Worm (Caenorhabditis elegans) whole organism, L4 larva: Measurements from ENCODE around the gene mig-39.

Experiments used
- F10B5.3 ChIP-seq: sonication (generic microtip); optimal IDR thresholded peaks from 2 replicates; lab custom pipeline; 2016; ENCODE audit warnings: mild to moderate bottlenecking, missing genetic modification characterization, missing compliant biosample characterization
- F26F4.8 ChIP-seq: fragments of 200-800 bp; sonication (Bioruptor generic); conservative IDR thresholded peaks from 2 replicates; pipeline ENCODE4 v1.3.6; 2022; ENCODE audit warnings: missing genetic modification characterization, missing compliant biosample characterization
- F37D6.2 ChIP-seq: sonication (generic microtip); optimal IDR thresholded peaks from 2 replicates; lab custom pipeline; 2016; ENCODE audit warnings: mild to moderate bottlenecking, missing genetic modification characterization, missing compliant biosample characterization
- R02D3.7 ChIP-seq: fragments of 150-350 bp; sonication (generic microtip); optimal IDR thresholded peaks from 3 replicates; lab custom pipeline; 2014; ENCODE audit warnings: missing biosample characterization, missing genetic modification characterization
- T20F7.1 ChIP-seq: fragments of 200-800 bp; sonication (Bioruptor generic); optimal IDR thresholded peaks from 2 replicates; lab custom pipeline; 2018; ENCODE audit warnings: mild to moderate bottlenecking, missing genetic modification characterization, missing compliant biosample characterization
- Y105C5A.15 ChIP-seq: fragments of 200-800 bp; sonication (Bioruptor generic); IDR thresholded peaks from 2 replicates; pipeline ENCODE4 v1.3.6; 2022; ENCODE audit warnings: missing genetic modification characterization, missing compliant biosample characterization
- Y48G9A.11 ChIP-seq: fragments of 200-800 bp; sonication (Bioruptor generic); IDR thresholded peaks from 2 replicates; pipeline ENCODE4 v1.3.6; 2022; ENCODE audit warnings: missing genetic modification reagents, missing genetic modification characterization, missing compliant biosample characterization
- Y75B8A.6 ChIP-seq: fragments of 200-800 bp; sonication (Bioruptor generic); IDR thresholded peaks from 2 replicates; pipeline ENCODE4 v1.3.6; 2022; ENCODE audit warnings: missing genetic modification reagents, missing genetic modification characterization, missing compliant biosample characterization
- aha-1 ChIP-seq: fragments of 150-350 bp; peaks from one replicate; lab custom pipeline; 2014; ENCODE audit warnings: missing biosample characterization, missing genetic modification characterization
- aly-2 ChIP-seq: sonication (generic microtip); optimal IDR thresholded peaks from 2 replicates; lab custom pipeline; 2018; ENCODE audit warnings: missing biosample characterization, missing genetic modification characterization
- ama-1 ChIP-seq: fragments of 150-350 bp; optimal IDR thresholded peaks from 2 replicates; lab custom pipeline; 2014; ENCODE audit warnings: inconsistent platforms, mixed read lengths
- ceh-82 ChIP-seq: sonication (generic microtip); optimal IDR thresholded peaks from 2 replicates; lab custom pipeline; 2017; ENCODE audit warnings: missing biosample characterization, missing genetic modification characterization
- ces-1 ChIP-seq: fragments of 150-350 bp; sonication (generic microtip); optimal IDR thresholded peaks from 4 replicates; lab custom pipeline; 2014; ENCODE audit warnings: missing biosample characterization, missing genetic modification reagents, missing genetic modification characterization
- ctbp-1 ChIP-seq: fragments of 200-800 bp; sonication (Bioruptor generic); IDR thresholded peaks from 2 replicates; pipeline ENCODE4 v1.3.6; 2022; ENCODE audit warnings: missing genetic modification reagents, missing genetic modification characterization, missing compliant biosample characterization
- daf-8 ChIP-seq: fragments of 200-800 bp; sonication (Bioruptor generic); IDR thresholded peaks from 2 replicates; pipeline ENCODE4 v1.3.6; 2022; ENCODE audit warnings: missing genetic modification characterization, missing compliant biosample characterization
- dmd-6 ChIP-seq: fragments of 200-800 bp; sonication (Bioruptor generic); IDR thresholded peaks from 2 replicates; pipeline ENCODE4 v1.3.6; 2022; ENCODE audit warnings: missing genetic modification reagents, missing genetic modification characterization, missing compliant biosample characterization
- dmd-8 ChIP-seq: fragments of 200-800 bp; sonication (Bioruptor generic); IDR thresholded peaks from 2 replicates; pipeline ENCODE4 v1.3.6; 2022; ENCODE audit warnings: missing genetic modification characterization, missing compliant biosample characterization
- dpl-1 ChIP-seq: fragments of 150-350 bp; optimal IDR thresholded peaks from 2 replicates; lab custom pipeline; 2014; ENCODE audit warnings: missing biosample characterization, missing genetic modification reagents, missing genetic modification characterization
- duxl-1 ChIP-seq: sonication (generic microtip); optimal IDR thresholded peaks from 2 replicates; lab custom pipeline; 2016; ENCODE audit warnings: mild to moderate bottlenecking, missing genetic modification characterization, moderate library complexity, missing compliant biosample characterization; ENCODE audit not compliant: poor library complexity
- dve-1 ChIP-seq: sonication (generic microtip); optimal IDR thresholded peaks from 2 replicates; lab custom pipeline; 2017; ENCODE audit warnings: antibody characterized with exemption, mild to moderate bottlenecking, missing genetic modification characterization, missing compliant biosample characterization; ENCODE audit not compliant: insufficient read depth
- egl-27 ChIP-seq: sonication (generic microtip); optimal IDR thresholded peaks from 3 replicates; lab custom pipeline; 2017; ENCODE audit warnings: missing biosample characterization, missing genetic modification reagents, missing genetic modification characterization
- fkh-10 ChIP-seq: fragments of 150-350 bp; optimal IDR thresholded peaks from 2 replicates; lab custom pipeline; 2014; ENCODE audit warnings: missing biosample characterization, missing genetic modification reagents, missing genetic modification characterization
- gei-8 ChIP-seq: fragments of 200-800 bp; sonication (Bioruptor generic); optimal IDR thresholded peaks from 2 replicates; lab custom pipeline; 2018; ENCODE audit warnings: mild to moderate bottlenecking, missing genetic modification characterization, missing compliant biosample characterization
- hlh-30 ChIP-seq: sonication (generic microtip); optimal IDR thresholded peaks from 2 replicates; lab custom pipeline; 2017; ENCODE audit warnings: antibody characterized with exemption, mild to moderate bottlenecking, missing genetic modification characterization, missing compliant biosample characterization; ENCODE audit not compliant: insufficient read depth
- hmg-1.1 ChIP-seq: fragments of 200-800 bp; sonication (Bioruptor generic); IDR thresholded peaks from 2 replicates; pipeline ENCODE4 v1.3.6; 2022; ENCODE audit warnings: missing genetic modification reagents, missing genetic modification characterization, missing compliant biosample characterization
- jun-1 ChIP-seq: fragments of 150-350 bp; optimal IDR thresholded peaks from 2 replicates; lab custom pipeline; 2014; ENCODE audit warnings: missing biosample characterization, missing genetic modification reagents, missing genetic modification characterization
- lim-7 ChIP-seq: fragments of 200-800 bp; sonication (Bioruptor generic); IDR thresholded peaks from 2 replicates; pipeline ENCODE4 v1.3.6; 2022; ENCODE audit warnings: missing genetic modification characterization, missing compliant biosample characterization
- lin-13 ChIP-seq: fragments of 150-350 bp; optimal IDR thresholded peaks from 2 replicates; lab custom pipeline; 2014; ENCODE audit warnings: missing biosample characterization, missing genetic modification reagents, missing genetic modification characterization
- lin-29 ChIP-seq: fragments of 200-800 bp; sonication (Bioruptor generic); IDR thresholded peaks from 2 replicates; pipeline ENCODE4 v1.3.6; 2022; ENCODE audit warnings: missing genetic modification reagents, missing genetic modification characterization, missing compliant biosample characterization
- lin-38 ChIP-seq: fragments of 200-800 bp; sonication (Bioruptor generic); IDR thresholded peaks from 2 replicates; pipeline ENCODE4 v1.3.6; 2022; ENCODE audit warnings: missing genetic modification reagents, missing genetic modification characterization, missing compliant biosample characterization
- lsy-2 ChIP-seq, 2 experiments: fragments of 150-350 bp in 1 of 2; sonication (generic microtip) in 1 of 2; optimal IDR thresholded peaks; 2 replicates each; lab custom pipeline; 2014 to 2017; ENCODE audit warnings: missing biosample characterization in 2 of 2, missing genetic modification characterization in 2 of 2
- mdl-1 ChIP-seq, 2 experiments: fragments of 150-350 bp in 1 of 2; sonication (generic microtip) in 1 of 2; optimal IDR thresholded peaks; 2 replicates each; lab custom pipeline; 2014 to 2017; ENCODE audit warnings: missing biosample characterization in 2 of 2, missing genetic modification characterization in 2 of 2
- mdt-29 ChIP-seq: fragments of 200-800 bp; sonication (Bioruptor generic); IDR thresholded peaks from 2 replicates; pipeline ENCODE4 v1.3.6; 2022; ENCODE audit warnings: missing genetic modification reagents, missing genetic modification characterization, missing compliant biosample characterization
- mep-1 ChIP-seq: fragments of 150-350 bp; sonication (generic microtip); optimal IDR thresholded peaks from 3 replicates; lab custom pipeline; 2014; ENCODE audit warnings: missing biosample characterization, missing genetic modification characterization
- mes-2 ChIP-seq: sonication (generic microtip); optimal IDR thresholded peaks from 2 replicates; lab custom pipeline; 2016; ENCODE audit warnings: missing genotype, mild to moderate bottlenecking, missing genetic modification characterization, missing compliant biosample characterization; ENCODE audit not compliant: poor library complexity, severe bottlenecking
- nhr-10 ChIP-seq: fragments of 150-350 bp; optimal IDR thresholded peaks from 2 replicates; lab custom pipeline; 2014; ENCODE audit warnings: missing biosample characterization, missing genetic modification characterization
- nhr-11 ChIP-seq: fragments of 150-350 bp; optimal IDR thresholded peaks from 2 replicates; lab custom pipeline; 2014; ENCODE audit warnings: missing biosample characterization, missing genetic modification characterization
- nhr-111 ChIP-seq: fragments of 200-800 bp; sonication (Bioruptor generic); optimal IDR thresholded peaks from 2 replicates; lab custom pipeline; 2018; ENCODE audit warnings: mild to moderate bottlenecking, missing genetic modification characterization, missing compliant biosample characterization
- nhr-48 ChIP-seq: sonication (generic microtip); optimal IDR thresholded peaks from 2 replicates; lab custom pipeline; 2016; ENCODE audit warnings: mild to moderate bottlenecking, missing genetic modification characterization, missing compliant biosample characterization
- nhr-6 ChIP-seq: fragments of 150-350 bp; optimal IDR thresholded peaks from 2 replicates; lab custom pipeline; 2014; ENCODE audit warnings: missing biosample characterization, missing genetic modification characterization
- nhr-76 ChIP-seq: fragments of 150-350 bp; optimal IDR thresholded peaks from 2 replicates; lab custom pipeline; 2014; ENCODE audit warnings: missing biosample characterization, missing genetic modification characterization
- nhr-77 ChIP-seq: fragments of 150-350 bp; optimal IDR thresholded peaks from 2 replicates; lab custom pipeline; 2014; ENCODE audit warnings: missing biosample characterization, missing genetic modification characterization
- snpc-1.2 ChIP-seq: fragments of 200-800 bp; sonication (Bioruptor generic); IDR thresholded peaks from 2 replicates; pipeline ENCODE4 v1.3.6; 2022; ENCODE audit warnings: missing genetic modification reagents, missing genetic modification characterization, missing compliant biosample characterization
- spr-3 ChIP-seq: fragments of 200-800 bp; sonication (Bioruptor generic); optimal IDR thresholded peaks from 2 replicates; lab custom pipeline; 2018; ENCODE audit warnings: mild to moderate bottlenecking, missing genetic modification characterization, missing compliant biosample characterization
- tag-97 ChIP-seq: fragments of 200-800 bp; sonication (Bioruptor generic); IDR thresholded peaks from 2 replicates; pipeline ENCODE4 v1.3.6; 2022; ENCODE audit warnings: missing genetic modification characterization, missing compliant biosample characterization
- unc-130 ChIP-seq: sonication (generic microtip); optimal IDR thresholded peaks from 2 replicates; lab custom pipeline; 2016; ENCODE audit warnings: missing genetic modification reagents, missing genetic modification characterization, missing compliant biosample characterization
- unc-39 ChIP-seq: sonication (generic microtip); optimal IDR thresholded peaks from 2 replicates; lab custom pipeline; 2017; ENCODE audit warnings: missing biosample characterization, missing genetic modification characterization
- vab-7 ChIP-seq: fragments of 200-800 bp; sonication (Bioruptor generic); IDR thresholded peaks from 2 replicates; pipeline ENCODE4 v1.3.6; 2022; ENCODE audit warnings: missing genetic modification reagents, missing genetic modification characterization, missing compliant biosample characterization
- zfp-3 ChIP-seq: fragments of 200-800 bp; sonication (Bioruptor generic); conservative IDR thresholded peaks from 2 replicates; pipeline ENCODE4 v1.3.6; 2022; ENCODE audit warnings: missing genetic modification reagents, missing genetic modification characterization, missing compliant biosample characterization
- zip-2 ChIP-seq: fragments of 150-350 bp; optimal IDR thresholded peaks from 2 replicates; lab custom pipeline; 2014; ENCODE audit warnings: missing biosample characterization, missing genetic modification characterization

mig-39 gene

DNA sequence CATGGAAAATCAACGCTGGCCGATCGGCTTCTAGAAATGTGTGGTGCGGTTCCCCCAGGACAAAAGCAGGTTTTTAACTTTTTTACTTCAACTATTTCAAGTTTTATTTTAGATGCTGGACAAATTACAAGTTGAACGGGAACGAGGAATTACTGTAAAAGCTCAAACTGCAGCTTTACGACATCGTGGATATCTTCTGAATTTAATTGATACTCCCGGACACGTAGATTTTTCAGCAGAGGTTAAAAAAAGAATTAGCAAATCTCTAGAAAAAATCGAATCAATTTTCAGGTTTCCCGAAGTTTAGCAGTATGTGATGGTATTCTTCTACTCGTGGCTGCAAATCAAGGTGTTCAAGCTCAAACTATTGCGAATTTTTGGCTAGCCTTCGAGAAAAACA is 37.3 kb upstream of the mig-39 start:
- TF ChIP-seq mdt-29 (GFP tag; lab: Robert Waterston, UW): no peak
- no peak for TF ChIP-seq daf-8
- no peak for TF ChIP-seq mdl-1 (tag; optimal IDR thresholded peaks at IDR 0.05; lab: Kevin White, UChicago)
- no peak for TF ChIP-seq zip-2 (tag; lab: Kevin White, UChicago)

DNA sequence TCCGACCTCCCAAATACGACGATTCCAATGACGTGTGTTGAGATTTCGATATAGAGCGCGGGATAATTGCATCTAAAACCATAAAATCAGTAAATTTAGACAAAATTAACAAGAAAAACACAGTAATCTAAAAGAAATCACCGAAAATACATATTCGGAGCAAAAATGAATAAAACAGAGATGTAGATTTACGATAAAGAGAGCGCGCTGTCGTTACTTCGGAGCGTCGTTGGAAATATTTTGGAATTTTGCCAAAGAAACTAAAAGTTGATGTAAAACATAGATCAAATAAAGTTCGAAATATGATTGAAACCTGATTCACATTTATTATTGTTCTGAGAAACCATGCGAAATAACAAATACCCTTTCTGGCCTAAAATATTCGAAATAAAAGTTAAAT is 34.7 kb upstream of the mig-39 start, which contains the start of gene ZK1236.5:
ZK1236.5 (minus strand) TSS at position 72 of the 400 bp plus-strand sequence.
- TF ChIP-seq tag-97 (GFP tag; lab: Robert Waterston, UW) (no peak), Y105C5A.15 (GFP tag; lab: Robert Waterston, UW) (no peak), F10B5.3 (tag; lab: Kevin White, UChicago) (no peak), nhr-76 (tag; lab: Kevin White, UChicago) (no peak), lin-13 (no peak), nhr-111 (GFP tag; lab: Kevin White, UChicago) (no peak), vab-7 (GFP tag; lab: Robert Waterston, UW) (no peak), nhr-6 (tag; lab: Kevin White, UChicago) (peak; percentile 50), Y75B8A.6 (GFP tag; lab: Robert Waterston, UW) (no peak), lin-38 (GFP tag; lab: Robert Waterston, UW) (no peak), ces-1 (GFP tag; lab: Kevin White, UChicago) (no peak), dmd-6 (GFP tag; lab: Robert Waterston, UW) (no peak), ctbp-1 (GFP tag; lab: Robert Waterston, UW) (no peak), F26F4.8 (no peak), hlh-30 (tag; lab: Kevin White, UChicago) (no peak), nhr-11 (no peak), aha-1 (tag; lab: Kevin White, UChicago) (peak; percentile 46), nhr-48 (tag; lab: Kevin White, UChicago) (no peak), unc-39 (tag; lab: Kevin White, UChicago) (no peak), aly-2 (no peak), dve-1 (tag; lab: Kevin White, UChicago) (no peak), lim-7 (GFP tag; lab: Robert Waterston, UW) (no peak), ama-1 (lab: Kevin White, UChicago) (no peak), hmg-1.1 (no peak), gei-8 (no peak), fkh-10 (GFP tag; lab: Kevin White, UChicago) (no peak), duxl-1 (no peak), dmd-8 (no peak), snpc-1.2 (GFP tag; lab: Robert Waterston, UW) (no peak), jun-1 (tag; lab: Kevin White, UChicago) (no peak), dpl-1 (GFP tag; lab: Kevin White, UChicago) (peak; percentile 30), egl-27 (tag; lab: Kevin White, UChicago) (no peak), nhr-10 (tag; lab: Kevin White, UChicago) (no peak), Y48G9A.11 (GFP tag; lab: Robert Waterston, UW) (peak; percentile 94), spr-3 (GFP tag; lab: Kevin White, UChicago) (no peak), zfp-3 (GFP tag; lab: Robert Waterston, UW) (no peak), mdt-29 (GFP tag; lab: Robert Waterston, UW) (no peak), ceh-82 (tag; lab: Kevin White, UChicago) (no peak), unc-130 (GFP tag; lab: Kevin White, UChicago) (no peak), mep-1 (tag; lab: Kevin White, UChicago) (no peak), mes-2 (tag; lab: Kevin White, UChicago) (peak; percentile 62), T20F7.1 (GFP tag; lab: Kevin White, UChicago) (peak; percentile 94), F37D6.2 (tag; lab: Kevin White, UChicago) (no peak), lin-29 (no peak), R02D3.7 (tag; lab: Kevin White, UChicago) (peak; percentile 71), lsy-2 (tag; optimal IDR thresholded peaks at IDR 0.05; lab: Kevin White, UChicago) (peak in 1 of 2 experiments; percentile 64), nhr-77 (tag; lab: Kevin White, UChicago) (no peak)
